Fruit fly (Drosophila melanogaster): ENCODE results near the gene CG18477.
"Not testable (repeated sequence)": the region's sequence is repeated elsewhere in the genome, so short reads cannot be mapped to it uniquely, and the experiment has no call there.

CG18477 gene

DNA sequence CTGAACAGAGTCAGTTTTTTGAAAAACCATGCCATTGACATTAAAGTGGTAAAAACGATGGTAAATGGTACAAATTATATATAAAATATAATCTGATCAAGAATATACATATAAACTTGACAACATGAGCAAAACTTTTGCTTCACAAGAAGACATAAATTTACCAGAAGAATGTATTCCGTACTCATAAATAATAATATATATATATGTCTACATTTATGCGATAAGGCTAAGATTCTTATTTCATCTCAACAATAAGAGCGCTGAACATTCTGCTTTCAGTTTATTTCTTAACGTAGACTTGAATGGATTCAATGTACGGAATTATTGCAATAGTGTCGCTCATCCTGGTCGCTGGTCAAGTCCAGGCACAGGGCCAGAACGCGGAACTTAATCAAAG is at the start of gene CG18477:
CG18477 (plus strand) TSS at position 301 of the 400 bp plus-strand sequence.
- not testable (repeated sequence) for TF ChIP-seq noc (tag; optimal IDR thresholded peaks at IDR 0.05)

DNA sequence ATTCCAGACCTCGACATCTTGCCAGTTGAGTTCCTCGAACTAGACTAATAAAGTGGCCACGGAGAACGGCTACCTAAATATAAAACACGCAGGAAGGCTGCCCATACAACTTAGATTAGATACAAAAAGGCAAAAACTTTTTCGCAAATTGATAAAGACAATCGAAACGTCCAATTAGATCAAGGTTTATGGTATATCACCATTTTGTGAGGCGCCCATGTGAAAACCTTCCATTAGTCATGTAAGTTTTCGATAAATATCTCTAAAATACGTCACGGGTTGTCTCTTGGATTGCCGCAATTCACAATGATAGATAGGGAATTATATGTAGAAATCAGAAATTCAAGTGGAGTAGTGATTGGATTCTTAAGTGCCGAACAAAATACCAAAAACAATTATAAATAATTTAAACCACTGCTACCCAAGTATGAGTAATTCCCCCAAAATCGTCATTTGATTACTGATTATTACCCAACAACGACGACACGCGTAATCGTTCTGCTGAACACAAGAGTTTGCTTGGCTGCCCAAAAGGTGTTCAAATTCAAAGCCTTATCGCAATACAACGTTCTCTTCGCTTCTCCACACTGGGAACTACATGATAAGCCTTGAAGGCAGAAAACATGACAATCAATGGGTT is 49.1 kb upstream of the CG18477 start, which contains the start of gene CG15255:
CG15255 (minus strand) TSS at position 51 of the 640 bp plus-strand sequence.
- TF ChIP-seq noc (tag; optimal IDR thresholded peaks at IDR 0.05) = peak; percentile 40

DNA sequence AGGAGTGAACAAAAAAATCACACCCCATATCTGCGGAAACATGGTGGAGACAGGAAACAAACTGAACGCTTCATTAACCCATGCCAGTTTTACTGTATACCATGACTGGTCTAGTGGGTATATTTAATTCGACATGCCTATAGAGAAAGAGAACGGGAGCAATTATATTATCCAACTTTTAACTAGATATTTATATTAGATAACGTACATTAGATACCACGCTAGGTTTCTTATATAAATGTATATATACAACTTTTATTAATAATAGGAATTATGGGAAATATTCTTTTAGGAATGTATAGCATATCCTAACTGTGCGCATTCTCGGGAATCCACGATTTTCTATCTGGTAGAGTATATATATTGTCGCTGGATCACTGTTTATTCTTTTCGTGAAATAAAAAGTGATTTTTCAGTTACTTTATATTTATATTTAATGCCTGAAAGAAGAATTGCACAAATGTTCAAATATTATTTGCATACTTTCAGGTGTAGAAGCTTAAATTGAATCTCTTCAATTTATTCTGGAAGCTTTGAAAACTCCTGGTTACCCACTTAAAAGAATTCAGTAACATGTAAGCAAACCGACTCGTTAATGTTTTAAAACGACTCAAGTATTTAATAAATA is 47.4 kb upstream of the CG18477 start, which contains the start of gene Semp1:
Semp1 (minus strand) TSS at position 51 of the 628 bp plus-strand sequence.
- TF ChIP-seq noc (tag; optimal IDR thresholded peaks at IDR 0.05) = no peak

DNA sequence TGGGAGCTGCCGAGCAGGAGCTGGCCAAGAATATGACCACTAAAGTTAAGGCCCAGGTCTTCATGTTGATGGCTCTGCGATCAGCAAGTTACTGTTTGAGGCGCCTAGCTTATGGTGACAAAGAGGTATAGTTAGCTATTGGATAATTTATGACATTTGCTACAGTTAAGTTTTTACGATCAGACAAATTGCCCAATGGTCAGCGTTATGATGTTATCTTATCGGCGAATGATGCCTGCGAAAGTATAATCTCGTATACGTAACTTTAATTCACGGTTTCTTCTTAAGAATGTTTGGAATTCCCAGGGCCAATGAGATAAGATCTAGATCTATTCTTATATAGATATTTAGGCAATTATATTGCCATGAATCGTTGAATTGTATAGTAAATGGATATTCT is 46.1 kb upstream of the CG18477 start, which contains the start of gene CG15254:
CG15254 (minus strand) TSS at position 101 of the 400 bp plus-strand sequence.
- no peak for TF ChIP-seq noc (tag; optimal IDR thresholded peaks at IDR 0.05)

DNA sequence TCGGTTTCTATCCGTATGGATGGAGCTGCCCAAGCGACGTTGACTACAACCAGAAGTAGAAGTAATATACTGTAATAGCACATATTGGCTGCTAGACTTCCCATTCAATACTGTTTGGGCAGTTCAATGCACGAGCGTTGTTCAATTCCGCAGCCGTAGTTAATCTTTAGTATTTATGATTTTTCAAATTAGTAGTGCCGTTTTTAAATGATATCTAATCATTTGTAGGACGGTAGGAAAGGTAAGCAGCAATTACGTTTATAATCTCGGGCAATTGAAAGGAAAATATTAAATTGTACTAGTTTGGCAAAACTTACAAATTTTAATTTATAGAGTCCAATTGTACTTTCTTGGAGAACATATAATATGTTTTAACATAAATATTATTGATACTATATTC is 44.6 kb upstream of the CG18477 start, which contains the start of gene CG15253:
CG15253 (minus strand) TSS at position 101 of the 400 bp plus-strand sequence.
- TF ChIP-seq noc (tag; optimal IDR thresholded peaks at IDR 0.05) = no peak

DNA sequence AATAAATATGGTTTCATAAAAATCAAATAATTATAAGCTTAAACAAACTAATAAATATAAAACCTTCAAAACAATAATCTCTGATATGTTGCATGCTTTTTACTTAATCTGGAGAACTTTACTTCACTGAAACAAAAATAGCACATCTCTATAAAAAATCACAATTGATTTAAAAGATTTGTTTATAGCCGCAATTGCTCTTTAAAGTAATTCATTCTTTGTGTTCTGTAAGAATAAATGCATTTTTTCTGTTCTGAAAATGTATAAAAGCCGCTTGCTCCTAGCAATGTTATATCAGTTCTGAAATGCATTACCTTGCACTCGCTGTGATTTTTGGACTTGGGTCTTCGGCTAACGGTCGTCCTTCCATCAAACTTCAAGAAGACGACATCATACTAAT is 44.1 kb upstream of the CG18477 start, which contains the start of gene CG11865:
CG11865 (plus strand) TSS at position 301 of the 400 bp plus-strand sequence.
- no peak for TF ChIP-seq noc (tag; optimal IDR thresholded peaks at IDR 0.05)

DNA sequence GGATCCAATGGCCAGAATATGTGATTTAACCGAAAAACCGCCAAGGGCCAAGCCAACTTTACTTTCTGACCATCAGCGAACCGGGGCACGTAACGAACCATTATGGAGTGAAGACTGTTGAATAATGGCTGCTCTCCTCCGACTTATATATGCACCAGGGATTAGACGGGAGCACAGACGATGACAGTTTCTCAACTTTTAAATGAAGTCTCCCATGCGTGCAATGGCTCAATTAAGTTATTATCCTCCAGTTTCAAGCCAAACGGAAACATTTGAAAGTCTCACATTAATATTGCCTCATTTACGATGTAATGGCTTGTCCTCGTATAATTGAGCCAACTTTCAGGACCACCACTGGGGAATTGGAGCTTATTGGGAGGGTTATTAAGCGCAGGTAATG is 37.4 kb upstream of the CG18477 start, which contains the start of gene Or35a:
Or35a (minus strand) TSS at position 101 of the 400 bp plus-strand sequence.
- no peak for TF ChIP-seq noc (tag; optimal IDR thresholded peaks at IDR 0.05)

DNA sequence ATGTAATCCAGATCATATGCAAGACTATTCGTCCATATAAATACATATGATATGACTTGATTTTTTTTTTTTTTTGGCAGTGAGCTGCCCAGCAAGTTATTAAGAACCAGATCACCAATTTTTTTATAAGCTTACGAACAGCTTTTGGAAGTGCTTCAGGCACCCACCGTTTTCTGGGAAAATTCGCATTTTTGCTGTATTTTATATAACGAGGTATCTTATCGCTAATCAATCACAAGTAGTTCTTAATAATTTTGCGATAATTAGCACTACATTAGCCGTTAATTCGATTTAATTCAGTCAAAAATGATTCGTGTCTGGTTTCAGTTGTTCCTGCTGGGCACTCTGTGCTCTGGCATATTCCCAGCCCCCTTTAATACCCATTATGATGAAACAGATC is 32.5 kb upstream of the CG18477 start, which contains the start of gene CG7631:
CG7631 (plus strand) TSS at position 301 of the 400 bp plus-strand sequence.
- TF ChIP-seq noc (tag; optimal IDR thresholded peaks at IDR 0.05) = no peak

DNA sequence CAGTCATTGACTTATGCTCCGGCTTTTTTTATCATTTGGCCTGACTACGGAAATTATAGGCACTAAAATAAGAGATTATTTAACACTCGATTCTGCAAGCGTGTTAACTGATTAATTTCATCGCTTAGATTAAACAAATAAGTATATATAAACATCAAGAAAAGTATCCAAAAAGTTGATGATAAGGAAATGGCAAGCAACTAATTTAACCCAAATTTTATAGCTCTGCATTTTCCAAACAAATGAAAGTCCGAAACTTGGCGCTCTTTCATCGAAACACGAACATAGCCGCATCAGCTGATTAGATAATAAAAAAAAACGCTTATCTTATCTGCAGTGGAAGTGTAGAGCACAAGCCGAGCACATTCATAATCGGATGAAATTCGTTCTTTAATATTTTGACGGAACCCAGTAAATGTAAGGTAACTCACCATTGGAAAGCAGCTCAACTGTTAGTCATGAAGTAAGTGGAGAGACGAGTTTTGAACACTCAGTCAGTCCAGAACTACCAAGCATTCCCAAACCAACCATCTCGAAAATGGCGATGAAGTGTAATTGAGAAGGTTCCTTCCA is 31.2 kb upstream of the CG18477 start, which contains the start of gene CG18480:
CG18480 (plus strand) TSS at position 407 of the 573 bp plus-strand sequence.
- peak; percentile 80 for TF ChIP-seq noc (tag; optimal IDR thresholded peaks at IDR 0.05)

DNA sequence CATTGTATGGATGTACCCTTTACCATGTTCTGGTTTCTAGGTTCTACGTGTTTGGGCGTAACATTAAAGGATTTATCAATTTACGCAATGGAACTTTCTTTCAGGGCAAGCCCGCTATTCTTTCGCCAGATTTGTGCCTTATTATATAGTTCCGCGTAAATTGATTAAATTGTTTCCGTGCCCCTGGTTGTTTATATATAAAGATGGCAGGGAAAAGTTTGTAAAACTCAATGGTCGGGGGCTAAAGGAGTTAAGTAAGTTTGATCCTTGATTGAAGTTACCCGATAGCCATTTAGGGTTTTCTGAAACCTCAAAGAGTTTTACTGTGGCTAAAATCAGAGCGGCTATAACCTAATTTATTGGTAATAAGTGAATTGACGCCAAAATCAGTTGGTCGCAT is 19.2 kb upstream of the CG18477 start:
- TF ChIP-seq noc (tag; optimal IDR thresholded peaks at IDR 0.05) = no peak

DNA sequence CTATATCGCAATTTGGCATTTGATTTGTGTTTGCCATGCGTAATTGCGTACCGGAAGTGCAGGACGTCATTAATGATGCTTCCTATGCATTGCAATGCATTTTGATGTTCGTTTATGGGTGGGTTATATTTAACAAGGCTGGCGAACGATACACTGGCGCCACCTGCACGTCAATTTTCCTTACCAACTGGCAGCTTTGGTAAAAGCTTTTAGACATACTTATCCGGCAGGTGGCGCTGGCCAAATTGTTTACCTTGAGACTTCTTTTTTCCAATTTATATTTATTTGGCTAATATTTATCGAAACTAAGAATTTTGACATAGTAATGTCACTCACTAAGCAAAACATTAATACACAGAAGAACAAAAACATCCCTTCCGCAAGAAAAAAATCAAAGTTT is 17.1 kb upstream of the CG18477 start:
- TF ChIP-seq noc (tag; optimal IDR thresholded peaks at IDR 0.05) = no peak

DNA sequence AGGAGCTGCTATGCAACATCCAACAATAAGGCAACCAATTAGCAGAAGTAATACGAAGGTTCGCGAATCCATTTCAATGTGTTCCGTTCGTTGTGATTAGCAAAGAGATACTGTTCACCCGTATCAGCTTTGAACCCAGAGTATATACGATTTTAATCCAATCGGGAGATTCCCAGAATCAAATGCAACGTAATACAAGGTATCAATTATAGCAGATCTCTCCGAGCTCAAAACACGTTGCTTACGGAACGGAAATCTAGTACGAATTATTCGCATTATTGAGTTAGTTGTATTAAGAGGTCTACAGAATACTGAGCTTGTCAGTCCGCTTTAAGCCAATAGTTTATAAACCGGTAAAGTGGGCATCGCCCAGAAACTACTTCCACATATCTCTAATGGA is 1.5 kb upstream of the CG18477 start, which contains the start of gene CG44141:
CG44141 (minus strand) TSS at position 101 of the 400 bp plus-strand sequence.
- not testable (repeated sequence) for TF ChIP-seq noc (tag; optimal IDR thresholded peaks at IDR 0.05)

DNA sequence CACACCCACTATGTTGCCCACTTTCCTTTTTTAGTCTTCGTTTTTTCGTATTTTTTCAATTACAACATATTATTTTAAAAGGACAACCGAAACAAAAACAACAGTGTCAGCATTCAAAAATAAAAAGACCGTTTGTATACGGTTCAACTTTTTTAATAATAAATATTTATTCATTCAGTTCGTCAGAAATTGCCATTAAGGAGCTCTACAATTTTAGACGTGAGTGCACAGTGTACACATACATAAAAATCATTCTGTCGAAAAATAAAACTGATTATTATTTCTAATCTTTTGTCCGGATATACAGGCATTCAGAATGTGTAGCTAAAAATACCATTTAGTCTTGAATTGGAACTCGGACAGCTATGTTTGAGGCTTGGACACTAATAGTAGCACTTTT is 9.0 kb downstream of the CG18477 start, which contains the start of gene CG18478:
CG18478 (plus strand) TSS at position 301 of the 400 bp plus-strand sequence.
- TF ChIP-seq noc (tag; optimal IDR thresholded peaks at IDR 0.05) = not testable (repeated sequence)

DNA sequence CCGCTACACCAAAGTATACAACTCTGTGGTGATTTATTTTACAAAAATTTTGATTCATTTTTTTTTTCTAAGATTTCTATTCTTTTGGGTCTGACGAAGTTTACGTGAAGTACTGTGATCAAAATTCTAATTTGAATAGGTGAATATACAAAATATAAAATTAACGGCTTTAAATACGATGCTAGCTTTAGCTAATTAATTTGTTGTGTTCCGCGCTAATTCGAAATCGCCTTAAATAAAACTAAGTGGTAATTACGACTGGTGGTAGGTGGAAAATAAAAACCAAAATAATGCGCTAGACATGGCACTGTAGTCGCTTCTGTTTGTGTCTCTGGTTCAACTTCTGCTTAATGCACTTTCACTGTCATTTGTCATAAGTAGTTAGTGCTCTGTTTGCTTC is 15.2 kb downstream of the CG18477 start, which contains the start of gene CG43923:
CG43923 (minus strand) TSS at position 101 of the 400 bp plus-strand sequence.
- not testable (repeated sequence) for TF ChIP-seq noc (tag; optimal IDR thresholded peaks at IDR 0.05)

DNA sequence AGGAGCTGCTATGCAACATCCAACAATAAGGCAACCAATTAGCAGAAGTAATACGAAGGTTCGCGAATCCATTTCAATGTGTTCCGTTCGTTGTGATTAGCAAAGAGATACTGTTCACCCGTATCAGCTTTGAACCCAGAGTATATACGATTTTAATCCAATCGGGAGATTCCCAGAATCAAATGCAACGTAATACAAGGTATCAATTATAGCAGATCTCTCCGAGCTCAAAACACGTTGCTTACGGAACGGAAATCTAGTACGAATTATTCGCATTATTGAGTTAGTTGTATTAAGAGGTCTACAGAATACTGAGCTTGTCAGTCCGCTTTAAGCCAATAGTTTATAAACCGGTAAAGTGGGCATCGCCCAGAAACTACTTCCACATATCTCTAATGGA is 33.5 kb downstream of the CG18477 start, which contains the start of gene CG44140:
CG44140 (minus strand) TSS at position 101 of the 400 bp plus-strand sequence.
- TF ChIP-seq noc (tag; optimal IDR thresholded peaks at IDR 0.05) = not testable (repeated sequence)

DNA sequence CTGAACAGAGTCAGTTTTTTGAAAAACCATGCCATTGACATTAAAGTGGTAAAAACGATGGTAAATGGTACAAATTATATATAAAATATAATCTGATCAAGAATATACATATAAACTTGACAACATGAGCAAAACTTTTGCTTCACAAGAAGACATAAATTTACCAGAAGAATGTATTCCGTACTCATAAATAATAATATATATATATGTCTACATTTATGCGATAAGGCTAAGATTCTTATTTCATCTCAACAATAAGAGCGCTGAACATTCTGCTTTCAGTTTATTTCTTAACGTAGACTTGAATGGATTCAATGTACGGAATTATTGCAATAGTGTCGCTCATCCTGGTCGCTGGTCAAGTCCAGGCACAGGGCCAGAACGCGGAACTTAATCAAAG is 34.9 kb downstream of the CG18477 start, which contains the start of gene CG31780:
CG31780 (plus strand) TSS at position 301 of the 400 bp plus-strand sequence.
- not testable (repeated sequence) for TF ChIP-seq noc (tag; optimal IDR thresholded peaks at IDR 0.05)

Data from whole organism, larva.